Fruit fly (Drosophila melanogaster) whole organism, embryonic: ENCODE data around the gene CG43055.

Source experiments
- CG10267 ChIP-seq: fragments of 200-800 bp; sonication (Bioruptor generic); optimal IDR thresholded peaks from 2 replicates; lab custom pipeline; 2018; ENCODE audit warnings: missing biosample characterization, mild to moderate bottlenecking, missing genetic modification characterization, moderate library complexity
- CG10462 ChIP-seq: fragments of 200-800 bp; sonication (Bioruptor generic); optimal IDR thresholded peaks from 2 replicates; lab custom pipeline; 2016; ENCODE audit warnings: missing biosample characterization, missing genetic modification characterization
- CG10565 ChIP-seq: fragments of 200-800 bp; sonication (Bioruptor generic); optimal IDR thresholded peaks from 3 replicates; lab custom pipeline; 2016; ENCODE audit warnings: missing biosample characterization, mild to moderate bottlenecking, missing genetic modification characterization
- CG10959 ChIP-seq: fragments of 200-800 bp; sonication (Bioruptor generic); IDR thresholded peaks from 2 replicates; pipeline ENCODE4 v1.3.6; 2022; ENCODE audit warnings: missing biosample characterization, missing genetic modification characterization
- CG11560 ChIP-seq: fragments of 200-800 bp; sonication (Bioruptor generic); IDR thresholded peaks from 3 replicates; pipeline ENCODE4 v1.3.6; 2022; ENCODE audit warnings: missing biosample characterization, missing genetic modification characterization
- CG12219 ChIP-seq: fragments of 200-800 bp; sonication (Bioruptor generic); optimal IDR thresholded peaks from 3 replicates; lab custom pipeline; 2018; ENCODE audit warnings: missing biosample characterization, mild to moderate bottlenecking, missing genetic modification characterization
- CG13775 ChIP-seq: fragments of 200-800 bp; sonication (Bioruptor generic); optimal IDR thresholded peaks from 3 replicates; lab custom pipeline; 2017; ENCODE audit warnings: missing biosample characterization, mild to moderate bottlenecking, missing genetic modification characterization
- CG17612 ChIP-seq: fragments of 200-800 bp; sonication (Bioruptor generic); IDR thresholded peaks from 2 replicates; pipeline ENCODE4 v1.3.6; 2022; ENCODE audit warnings: missing biosample characterization, missing genetic modification characterization
- CG17829 ChIP-seq: fragments of 200-800 bp; optimal IDR thresholded peaks from 2 replicates; lab custom pipeline; 2019; ENCODE audit warnings: missing biosample characterization, mild to moderate bottlenecking, missing genetic modification characterization, moderate library complexity
- CG18262 ChIP-seq: fragments of 200-800 bp; optimal IDR thresholded peaks from 3 replicates; lab custom pipeline; 2019; ENCODE audit warnings: missing biosample characterization, mild to moderate bottlenecking, missing genetic modification characterization, moderate library complexity
- CG2678 ChIP-seq: fragments of 200-800 bp; sonication (Bioruptor generic); optimal IDR thresholded peaks from 3 replicates; lab custom pipeline; 2019; ENCODE audit warnings: missing biosample characterization, mild to moderate bottlenecking, missing genetic modification characterization, moderate library complexity
- CG30403 ChIP-seq: fragments of 200-800 bp; sonication (Bioruptor generic); optimal IDR thresholded peaks from 3 replicates; lab custom pipeline; 2016; ENCODE audit warnings: missing biosample characterization, missing genetic modification characterization
- CG33557 ChIP-seq: fragments of 200-800 bp; sonication (Bioruptor generic); optimal IDR thresholded peaks from 2 replicates; lab custom pipeline; 2019; ENCODE audit warnings: missing biosample characterization, mild to moderate bottlenecking, missing genetic modification characterization, moderate library complexity
- CG42726 ChIP-seq: fragments of 200-800 bp; sonication (Bioruptor generic); IDR thresholded peaks from 2 replicates; pipeline ENCODE4 v1.3.6; 2022; ENCODE audit warnings: missing biosample characterization, missing genetic modification characterization; ENCODE audit not compliant: partially characterized antibody
- CG7372 ChIP-seq: fragments of 200-800 bp; sonication (Bioruptor generic); IDR thresholded peaks from 2 replicates; pipeline ENCODE4 v1.3.6; 2022; ENCODE audit warnings: missing biosample characterization, missing genetic modification characterization
- CG8765 ChIP-seq: fragments of 200-800 bp; sonication (Bioruptor generic); IDR thresholded peaks from 2 replicates; pipeline ENCODE4 v1.3.6; 2022; ENCODE audit warnings: missing biosample characterization, missing genetic modification characterization
- CG9609 ChIP-seq: fragments of 200-800 bp; sonication (Bioruptor generic); optimal IDR thresholded peaks from 3 replicates; lab custom pipeline; 2016; ENCODE audit warnings: missing biosample characterization, missing genetic modification characterization
- CrebB ChIP-seq: fragments of 200-800 bp; sonication (Bioruptor generic); optimal IDR thresholded peaks from 3 replicates; lab custom pipeline; 2018; ENCODE audit warnings: missing biosample characterization, mild to moderate bottlenecking, missing genetic modification characterization
- Dip3 ChIP-seq: fragments of 200-800 bp; sonication (Bioruptor generic); optimal IDR thresholded peaks from 3 replicates; lab custom pipeline; 2016; ENCODE audit warnings: missing biosample characterization, missing genetic modification characterization
- E2f1 ChIP-seq: fragments of 200-800 bp; sonication (Bioruptor generic); IDR thresholded peaks from 2 replicates; pipeline ENCODE4 v1.3.6; 2022; ENCODE audit warnings: missing biosample characterization, missing genetic modification characterization
- Fer1 ChIP-seq: fragments of 200-800 bp; sonication (Bioruptor generic); optimal IDR thresholded peaks from 2 replicates; lab custom pipeline; 2017; ENCODE audit warnings: missing biosample characterization, mild to moderate bottlenecking, missing genetic modification characterization
- GATAe ChIP-seq: fragments of 200-800 bp; sonication (Bioruptor generic); conservative IDR thresholded peaks from 2 replicates; pipeline ENCODE4 v1.3.6; 2022; ENCODE audit warnings: missing biosample characterization, missing genetic modification characterization
- HLH3B ChIP-seq: fragments of 200-800 bp; sonication (Bioruptor generic); IDR thresholded peaks from 2 replicates; pipeline ENCODE4 v1.3.6; 2022; ENCODE audit warnings: missing biosample characterization, missing genetic modification characterization
- Hr39 ChIP-seq: fragments of >200 bp; optimal IDR thresholded peaks from 2 replicates; lab custom pipeline; 2017
- Jarid2 ChIP-seq: fragments of 200-800 bp; sonication (Bioruptor generic); optimal IDR thresholded peaks from 3 replicates; lab custom pipeline; 2017; ENCODE audit warnings: mild to moderate bottlenecking, missing biosample characterization, missing genetic modification reagents, missing genetic modification characterization
- Lim3 ChIP-seq: fragments of 200-800 bp; sonication (Bioruptor generic); IDR thresholded peaks from 2 replicates; pipeline ENCODE4 v1.3.6; 2022; ENCODE audit warnings: missing biosample characterization, missing genetic modification characterization
- Lpt ChIP-seq: fragments of >200 bp; optimal IDR thresholded peaks from 2 replicates; lab custom pipeline; 2018; ENCODE audit warnings: missing biosample characterization, missing genetic modification characterization
- MESR4 ChIP-seq: fragments of 200-800 bp; sonication (Bioruptor generic); optimal IDR thresholded peaks from 2 replicates; lab custom pipeline; 2018; ENCODE audit warnings: missing biosample characterization, mild to moderate bottlenecking, missing genetic modification characterization, moderate library complexity
- Max ChIP-seq: fragments of 200-800 bp; sonication (Bioruptor generic); optimal IDR thresholded peaks from 2 replicates; lab custom pipeline; 2016; ENCODE audit warnings: missing biosample characterization, mild to moderate bottlenecking, missing genetic modification characterization
- Nf-YB ChIP-seq: fragments of 200-800 bp; sonication (Bioruptor generic); optimal IDR thresholded peaks from 3 replicates; lab custom pipeline; 2019; ENCODE audit warnings: missing biosample characterization, mild to moderate bottlenecking, missing genetic modification characterization, moderate library complexity
- Opbp ChIP-seq: fragments of 200-800 bp; sonication (Bioruptor generic); IDR thresholded peaks from 3 replicates; pipeline ENCODE4 v1.3.6; 2022; ENCODE audit warnings: missing biosample characterization, missing genetic modification characterization; ENCODE audit not compliant: partially characterized antibody
- Ptx1 ChIP-seq: fragments of 200-800 bp; sonication (Bioruptor generic); IDR thresholded peaks from 2 replicates; pipeline ENCODE4 v1.3.6; 2022; ENCODE audit warnings: missing biosample characterization, missing genetic modification characterization
- Rfx ChIP-seq: fragments of 200-800 bp; sonication (Bioruptor generic); IDR thresholded peaks from 2 replicates; pipeline ENCODE4 v1.3.6; 2022; ENCODE audit warnings: missing biosample characterization, missing genetic modification characterization
- ap ChIP-seq: fragments of 200-800 bp; sonication (Bioruptor generic); IDR thresholded peaks from 2 replicates; pipeline ENCODE4 v1.3.6; 2022; ENCODE audit warnings: missing biosample characterization, missing genetic modification characterization
- bbx ChIP-seq: fragments of 200-800 bp; sonication (Bioruptor generic); IDR thresholded peaks from 2 replicates; pipeline ENCODE4 v1.3.6; 2022; ENCODE audit warnings: missing biosample characterization, missing genetic modification characterization; ENCODE audit not compliant: partially characterized antibody
- bcd ChIP-seq: fragments of 200-800 bp; sonication (Bioruptor generic); optimal IDR thresholded peaks from 2 replicates; lab custom pipeline; 2017; ENCODE audit warnings: missing biosample characterization, mild to moderate bottlenecking, missing genetic modification characterization
- dimm ChIP-seq: fragments of 200-800 bp; sonication (Bioruptor generic); IDR thresholded peaks from 2 replicates; pipeline ENCODE4 v1.3.6; 2022; ENCODE audit warnings: missing biosample characterization, missing genetic modification characterization
- en ChIP-seq: fragments of 200-800 bp; sonication (Bioruptor generic); optimal IDR thresholded peaks from 2 replicates; lab custom pipeline; 2016; ENCODE audit warnings: missing biosample characterization, missing genetic modification characterization
- grn ChIP-seq: fragments of 200-800 bp; sonication (Bioruptor generic); optimal IDR thresholded peaks from 3 replicates; lab custom pipeline; 2017; ENCODE audit warnings: missing biosample characterization, missing genetic modification characterization
- lbe ChIP-seq: fragments of 200-800 bp; sonication (Bioruptor generic); optimal IDR thresholded peaks from 2 replicates; lab custom pipeline; 2016; ENCODE audit warnings: missing biosample characterization, mild to moderate bottlenecking, missing genetic modification characterization
- nerfin-2 ChIP-seq: fragments of 200-800 bp; sonication (Bioruptor generic); IDR thresholded peaks from 2 replicates; pipeline ENCODE4 v1.3.6; 2022; ENCODE audit warnings: missing biosample characterization, missing genetic modification characterization; ENCODE audit not compliant: partially characterized antibody
- pros ChIP-seq: fragments of 200-800 bp; sonication (Bioruptor generic); optimal IDR thresholded peaks from 3 replicates; lab custom pipeline; 2019; ENCODE audit warnings: missing biosample characterization, mild to moderate bottlenecking, missing genetic modification characterization, moderate library complexity
- repo ChIP-seq: fragments of 200-800 bp; sonication (Bioruptor generic); optimal IDR thresholded peaks from 2 replicates; lab custom pipeline; 2016; ENCODE audit warnings: missing biosample characterization, missing genetic modification characterization
- run ChIP-seq: fragments of 200-800 bp; sonication (Bioruptor generic); optimal IDR thresholded peaks from 3 replicates; lab custom pipeline; 2018; ENCODE audit warnings: missing biosample characterization, mild to moderate bottlenecking, missing genetic modification characterization
- seq ChIP-seq: fragments of 200-800 bp; sonication (Bioruptor generic); IDR thresholded peaks from 2 replicates; pipeline ENCODE4 v1.3.6; 2022; ENCODE audit warnings: missing biosample characterization, missing genetic modification characterization
- tgo ChIP-seq: fragments of 200-800 bp; sonication (Bioruptor generic); IDR thresholded peaks from 3 replicates; pipeline ENCODE4 v1.3.6; 2022; ENCODE audit warnings: missing biosample characterization, missing genetic modification characterization
- toy ChIP-seq: fragments of 200-800 bp; sonication (Bioruptor generic); IDR thresholded peaks from 2 replicates; pipeline ENCODE4 v1.3.6; 2022; ENCODE audit warnings: missing biosample characterization, missing genetic modification characterization
- twi ChIP-seq: fragments of 200-800 bp; optimal IDR thresholded peaks from 2 replicates; lab custom pipeline; 2019; ENCODE audit warnings: missing biosample characterization, mild to moderate bottlenecking, missing genetic modification characterization, moderate library complexity
- usp ChIP-seq: fragments of >200 bp; optimal IDR thresholded peaks from 2 replicates; lab custom pipeline; 2017; ENCODE audit warnings: missing biosample characterization, missing genetic modification characterization
- wdn ChIP-seq: fragments of 200-800 bp; sonication (Bioruptor generic); IDR thresholded peaks from 2 replicates; pipeline ENCODE4 v1.3.6; 2022; ENCODE audit warnings: missing biosample characterization, missing genetic modification characterization
- zf30C ChIP-seq: fragments of 200-800 bp; sonication (Bioruptor generic); optimal IDR thresholded peaks from 3 replicates; lab custom pipeline; 2018; ENCODE audit warnings: missing biosample characterization, mild to moderate bottlenecking, missing genetic modification characterization

Gene CG43055

DNA sequence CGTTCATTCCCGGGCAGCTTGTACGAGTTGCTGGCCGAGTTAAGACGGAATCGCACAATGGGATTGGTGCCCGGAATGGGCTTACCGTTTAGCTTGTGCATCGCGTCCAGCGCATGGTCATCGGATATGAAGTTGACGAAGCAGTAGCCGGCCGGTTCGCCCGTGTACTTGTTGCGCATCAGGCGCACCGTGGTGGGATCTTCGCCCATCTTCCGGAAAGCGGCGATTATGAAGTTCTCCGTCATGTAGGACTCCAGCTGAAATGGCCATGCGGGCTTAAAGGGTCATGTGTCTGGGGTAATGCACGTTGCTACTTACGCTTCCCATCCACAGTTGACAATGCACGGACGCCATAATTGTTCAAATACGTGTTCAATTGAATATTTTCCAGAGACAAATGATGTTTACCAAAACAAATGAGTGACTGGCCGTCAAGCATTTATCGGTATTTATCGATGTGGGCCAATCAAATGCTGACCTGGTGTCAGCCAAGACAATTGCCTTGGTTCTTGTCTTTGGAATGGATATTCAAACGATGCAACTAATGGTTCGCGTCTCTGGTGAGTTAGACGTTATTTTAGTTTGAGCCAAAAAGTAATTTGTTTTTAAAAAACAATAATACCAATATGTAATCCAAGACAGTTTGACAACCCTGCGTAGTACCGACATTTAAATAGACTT lies 43.2 kb downstream of the CG43055 start, which contains the start of the genes Secp43 and ND-B8 (continued):
- TF ChIP-seq Opbp: peak; percentile 77; the same call in 2 of the 3 replicates
- TF ChIP-seq Hr39: no peak
- no peak for TF ChIP-seq seq
- no peak for TF ChIP-seq HLH3B (GFP tag; lab: Robert Waterston, UW)
- peak; percentile 90 for TF ChIP-seq CG11560
- TF ChIP-seq CG2678 (tag; lab: Kevin White, UChicago): no peak
- no peak for TF ChIP-seq E2f1 (GFP tag; lab: Robert Waterston, UW)
- TF ChIP-seq Ptx1 (GFP tag; lab: Robert Waterston, UW): no peak
- TF ChIP-seq Fer1 (GFP tag; lab: Kevin White, UChicago): peak; percentile 15
- TF ChIP-seq CG18262 (tag; lab: Kevin White, UChicago): no peak
- TF ChIP-seq MESR4: peak; percentile 67
- no peak for TF ChIP-seq Lpt (GFP tag; lab: Kevin White, UChicago)
- TF ChIP-seq dimm: no peak
- no peak for TF ChIP-seq Max (GFP tag; lab: Kevin White, UChicago)
- TF ChIP-seq wdn (GFP tag; lab: Robert Waterston, UW): no peak
- no peak for TF ChIP-seq Nf-YB (GFP tag; lab: Kevin White, UChicago)
- TF ChIP-seq Dip3 (GFP tag; lab: Kevin White, UChicago): no peak
- no peak for TF ChIP-seq CG17612 (GFP tag; lab: Robert Waterston, UW)
- TF ChIP-seq CG10462: no peak
- TF ChIP-seq CG9609 (GFP tag; lab: Kevin White, UChicago): no peak
- TF ChIP-seq CG42726 (GFP tag; lab: Robert Waterston, UW): peak; percentile 83
- peak; percentile 15 for TF ChIP-seq CG17829
- TF ChIP-seq tgo (GFP tag; lab: Robert Waterston, UW): no peak
- no peak for TF ChIP-seq CG33557 (GFP tag; lab: Kevin White, UChicago)
- no peak for TF ChIP-seq CG13775 (GFP tag; lab: Kevin White, UChicago)
- TF ChIP-seq CG10267 (tag; lab: Kevin White, UChicago): peak; percentile 54
- TF ChIP-seq usp (GFP tag; lab: Kevin White, UChicago): no peak
- TF ChIP-seq bbx (GFP tag; lab: Robert Waterston, UW): peak; percentile 81
- no peak for TF ChIP-seq Lim3 (GFP tag; lab: Robert Waterston, UW)
- no peak for TF ChIP-seq GATAe
- TF ChIP-seq zf30C: no peak
- no peak for TF ChIP-seq CG10959 (GFP tag; lab: Robert Waterston, UW)
- TF ChIP-seq en (GFP tag; lab: Kevin White, UChicago): no peak
- no peak for TF ChIP-seq run (tag; lab: Kevin White, UChicago)
- no peak for TF ChIP-seq pros (GFP tag; lab: Kevin White, UChicago)
- TF ChIP-seq lbe (GFP tag; lab: Kevin White, UChicago): no peak
- TF ChIP-seq bcd (GFP tag; lab: Kevin White, UChicago): peak; percentile 21
- TF ChIP-seq Rfx (GFP tag; lab: Robert Waterston, UW): peak; percentile 42; the same call in 1 of the 2 replicates
- no peak for TF ChIP-seq CG8765 (GFP tag; lab: Robert Waterston, UW)
- peak; percentile 82 for TF ChIP-seq nerfin-2 (GFP tag; lab: Robert Waterston, UW)
- no peak for TF ChIP-seq ap (GFP tag; lab: Robert Waterston, UW)
- TF ChIP-seq CG12219 (GFP tag; lab: Kevin White, UChicago): no peak
- TF ChIP-seq CG30403: no peak
- no peak for TF ChIP-seq CrebB
- no peak for TF ChIP-seq grn
- no peak for TF ChIP-seq CG7372 (GFP tag; lab: Robert Waterston, UW)
- no peak for TF ChIP-seq repo (GFP tag; lab: Kevin White, UChicago)
- no peak for TF ChIP-seq twi
- no peak for TF ChIP-seq toy (GFP tag; lab: Robert Waterston, UW)
- TF ChIP-seq CG10565 (GFP tag; lab: Kevin White, UChicago): no peak
- TF ChIP-seq Jarid2 (GFP tag; lab: Kevin White, UChicago): no peak
